Fruit fly (Drosophila melanogaster) whole organism, embryonic: Measurements from ENCODE around the gene aop.

Experiments
- Atf-2 ChIP-seq: fragments of 200-800 bp; sonication (Bioruptor generic); optimal IDR thresholded peaks from 2 replicates; lab custom pipeline; 2016; ENCODE audit warnings: missing biosample characterization, missing genetic modification characterization
- Bdp1 ChIP-seq: fragments of 200-800 bp; sonication (Bioruptor generic); optimal IDR thresholded peaks from 3 replicates; lab custom pipeline; 2016; ENCODE audit warnings: missing biosample characterization, missing genetic modification characterization
- CG10267 ChIP-seq: fragments of 200-800 bp; sonication (Bioruptor generic); optimal IDR thresholded peaks from 2 replicates; lab custom pipeline; 2018; ENCODE audit warnings: missing biosample characterization, mild to moderate bottlenecking, missing genetic modification characterization, moderate library complexity
- CG12942 ChIP-seq: fragments of 200-800 bp; sonication (Bioruptor generic); optimal IDR thresholded peaks from 3 replicates; lab custom pipeline; 2016; ENCODE audit warnings: missing biosample characterization, missing genetic modification characterization
- CG13296 ChIP-seq: fragments of 200-800 bp; sonication (Bioruptor generic); optimal IDR thresholded peaks from 3 replicates; lab custom pipeline; 2018; ENCODE audit warnings: missing biosample characterization, mild to moderate bottlenecking, missing genetic modification characterization
- CG15601 ChIP-seq: fragments of 200-800 bp; sonication (Bioruptor generic); optimal IDR thresholded peaks from 3 replicates; lab custom pipeline; 2019; ENCODE audit warnings: missing biosample characterization, mild to moderate bottlenecking, missing genetic modification characterization, moderate library complexity
- CG17568 ChIP-seq: fragments of 200-800 bp; sonication (Bioruptor generic); optimal IDR thresholded peaks from 2 replicates; lab custom pipeline; 2018; ENCODE audit warnings: missing biosample characterization, mild to moderate bottlenecking, missing genetic modification characterization, moderate library complexity
- CG17912 ChIP-seq: fragments of 200-800 bp; sonication (Bioruptor generic); optimal IDR thresholded peaks from 2 replicates; lab custom pipeline; 2018; ENCODE audit warnings: missing biosample characterization, mild to moderate bottlenecking, missing genetic modification characterization
- CG2129 ChIP-seq: fragments of 200-800 bp; sonication (Bioruptor generic); IDR thresholded peaks from 2 replicates; pipeline ENCODE4 v1.3.6; 2022; ENCODE audit warnings: missing biosample characterization, missing genetic modification characterization; ENCODE audit not compliant: partially characterized antibody
- CG3726 ChIP-seq: fragments of 200-800 bp; sonication (Bioruptor generic); IDR thresholded peaks from 3 replicates; pipeline ENCODE4, ENCODE4 v1.3.6; 2022; ENCODE audit warnings: missing biosample characterization, missing genetic modification characterization
- CG3847 ChIP-seq: fragments of 200-800 bp; sonication (Bioruptor generic); IDR thresholded peaks from 2 replicates; pipeline ENCODE4 v1.3.6; 2022; ENCODE audit warnings: missing biosample characterization, missing genetic modification characterization
- CG4360 ChIP-seq: fragments of 200-800 bp; sonication (Bioruptor generic); IDR thresholded peaks from 2 replicates; pipeline ENCODE4 v1.3.6; 2022; ENCODE audit warnings: missing biosample characterization, missing genetic modification characterization
- CG5953 ChIP-seq: fragments of 200-800 bp; sonication (Bioruptor generic); IDR thresholded peaks from 2 replicates; pipeline ENCODE4 v1.3.6; 2022; ENCODE audit warnings: missing biosample characterization, missing genetic modification characterization
- CG7271 ChIP-seq: fragments of 200-800 bp; sonication (Bioruptor generic); optimal IDR thresholded peaks from 2 replicates; lab custom pipeline; 2018; ENCODE audit warnings: missing biosample characterization, mild to moderate bottlenecking, missing genetic modification characterization, moderate library complexity
- CG7745 ChIP-seq: fragments of 200-800 bp; sonication (Bioruptor generic); optimal IDR thresholded peaks from 2 replicates; lab custom pipeline; 2018; ENCODE audit warnings: missing biosample characterization, mild to moderate bottlenecking, missing genetic modification characterization, moderate library complexity
- CG7839 ChIP-seq: fragments of 200-800 bp; sonication (Bioruptor generic); optimal IDR thresholded peaks from 3 replicates; lab custom pipeline; 2018; ENCODE audit warnings: missing biosample characterization, mild to moderate bottlenecking, missing genetic modification characterization, moderate library complexity
- CG8478 ChIP-seq: fragments of >200 bp; optimal IDR thresholded peaks from 2 replicates; lab custom pipeline; 2018
- CG9932 ChIP-seq: fragments of 200-800 bp; sonication (Bioruptor generic); IDR thresholded peaks from 2 replicates; pipeline ENCODE4 v1.3.6; 2022; ENCODE audit warnings: missing biosample characterization, missing genetic modification characterization
- CkIIα-i1 ChIP-seq: fragments of 200-800 bp; sonication (Bioruptor generic); IDR thresholded peaks from 2 replicates; pipeline ENCODE4 v1.3.6; 2022; ENCODE audit warnings: missing biosample characterization, missing genetic modification characterization
- CoRest ChIP-seq: fragments of 200-800 bp; sonication (Bioruptor generic); optimal IDR thresholded peaks from 3 replicates; lab custom pipeline; 2018; ENCODE audit warnings: missing biosample characterization, mild to moderate bottlenecking, missing genetic modification characterization, moderate library complexity
- D19B ChIP-seq: fragments of 200-800 bp; sonication (Bioruptor generic); optimal IDR thresholded peaks from 2 replicates; lab custom pipeline; 2017; ENCODE audit warnings: missing biosample characterization, mild to moderate bottlenecking, missing genetic modification characterization
- Fer1 ChIP-seq: fragments of 200-800 bp; sonication (Bioruptor generic); optimal IDR thresholded peaks from 2 replicates; lab custom pipeline; 2017; ENCODE audit warnings: missing biosample characterization, mild to moderate bottlenecking, missing genetic modification characterization
- HLH3B ChIP-seq: fragments of 200-800 bp; sonication (Bioruptor generic); IDR thresholded peaks from 2 replicates; pipeline ENCODE4 v1.3.6; 2022; ENCODE audit warnings: missing biosample characterization, missing genetic modification characterization
- Hsf ChIP-seq: fragments of 200-800 bp; sonication (Bioruptor generic); optimal IDR thresholded peaks from 3 replicates; lab custom pipeline; 2016; ENCODE audit warnings: missing biosample characterization, missing genetic modification characterization
- Sox102F ChIP-seq: fragments of 200-800 bp; sonication (Bioruptor generic); optimal IDR thresholded peaks from 2 replicates; lab custom pipeline; 2018; ENCODE audit warnings: missing biosample characterization, mild to moderate bottlenecking, missing genetic modification characterization, moderate library complexity
- Stat92E ChIP-seq, 3 experiments: fragments of >200 bp in 2 of 3; fragments of 200-800 bp in 1 of 3; sonication (Bioruptor generic) in 1 of 3; optimal IDR thresholded peaks; 2 replicates each; lab custom pipeline; 2017 to 2019; ENCODE audit warnings: missing biosample characterization in 3 of 3, missing genetic modification characterization in 3 of 3, mild to moderate bottlenecking in 1 of 3, moderate library complexity in 1 of 3
- Xbp1 ChIP-seq: fragments of 200-800 bp; sonication (Bioruptor generic); optimal IDR thresholded peaks from 3 replicates; lab custom pipeline; 2016; ENCODE audit warnings: missing biosample characterization, mild to moderate bottlenecking, missing genetic modification characterization
- Xrp1 ChIP-seq: fragments of 200-800 bp; sonication (Bioruptor generic); IDR thresholded peaks from 2 replicates; pipeline ENCODE4 v1.3.6; 2022; ENCODE audit warnings: missing biosample characterization, missing genetic modification characterization
- amos ChIP-seq: fragments of 200-800 bp; sonication (Bioruptor generic); IDR thresholded peaks from 2 replicates; pipeline ENCODE4 v1.3.6; 2022; ENCODE audit warnings: missing biosample characterization, missing genetic modification characterization; ENCODE audit not compliant: partially characterized antibody
- az2 ChIP-seq: fragments of 200-800 bp; sonication (Bioruptor generic); optimal IDR thresholded peaks from 3 replicates; lab custom pipeline; 2016; ENCODE audit warnings: missing biosample characterization, missing genetic modification characterization
- cad ChIP-seq: fragments of >200 bp; optimal IDR thresholded peaks from 2 replicates; lab custom pipeline; 2017; ENCODE audit warnings: missing biosample characterization, missing genetic modification characterization
- en ChIP-seq: fragments of 200-800 bp; sonication (Bioruptor generic); optimal IDR thresholded peaks from 2 replicates; lab custom pipeline; 2016; ENCODE audit warnings: missing biosample characterization, missing genetic modification characterization
- fd3F ChIP-seq: fragments of 200-800 bp; sonication (Bioruptor generic); optimal IDR thresholded peaks from 2 replicates; lab custom pipeline; 2018; ENCODE audit warnings: missing biosample characterization, mild to moderate bottlenecking, missing genetic modification characterization, moderate library complexity
- lilli ChIP-seq: fragments of 200-800 bp; sonication (Bioruptor generic); optimal IDR thresholded peaks from 3 replicates; lab custom pipeline; 2016; ENCODE audit warnings: missing biosample characterization, missing genetic modification characterization
- otp ChIP-seq: fragments of 200-800 bp; sonication (Bioruptor generic); IDR thresholded peaks from 3 replicates; pipeline ENCODE4, ENCODE4 v1.3.6; 2022; ENCODE audit warnings: missing biosample characterization, missing genetic modification characterization
- toy ChIP-seq: fragments of 200-800 bp; sonication (Bioruptor generic); IDR thresholded peaks from 2 replicates; pipeline ENCODE4 v1.3.6; 2022; ENCODE audit warnings: missing biosample characterization, missing genetic modification characterization
- twi ChIP-seq: fragments of 200-800 bp; optimal IDR thresholded peaks from 2 replicates; lab custom pipeline; 2019; ENCODE audit warnings: missing biosample characterization, mild to moderate bottlenecking, missing genetic modification characterization, moderate library complexity
- tx ChIP-seq: fragments of 200-800 bp; sonication (Bioruptor generic); optimal IDR thresholded peaks from 2 replicates; lab custom pipeline; 2016; ENCODE audit warnings: missing biosample characterization, missing genetic modification characterization
- unc-4 ChIP-seq: fragments of 200-800 bp; sonication (Bioruptor generic); IDR thresholded peaks from 2 replicates; pipeline ENCODE4 v1.3.6; 2022; ENCODE audit warnings: missing biosample characterization, missing genetic modification characterization; ENCODE audit not compliant: partially characterized antibody
- wdn ChIP-seq: fragments of 200-800 bp; sonication (Bioruptor generic); IDR thresholded peaks from 2 replicates; pipeline ENCODE4 v1.3.6; 2022; ENCODE audit warnings: missing biosample characterization, missing genetic modification characterization

The aop gene

DNA sequence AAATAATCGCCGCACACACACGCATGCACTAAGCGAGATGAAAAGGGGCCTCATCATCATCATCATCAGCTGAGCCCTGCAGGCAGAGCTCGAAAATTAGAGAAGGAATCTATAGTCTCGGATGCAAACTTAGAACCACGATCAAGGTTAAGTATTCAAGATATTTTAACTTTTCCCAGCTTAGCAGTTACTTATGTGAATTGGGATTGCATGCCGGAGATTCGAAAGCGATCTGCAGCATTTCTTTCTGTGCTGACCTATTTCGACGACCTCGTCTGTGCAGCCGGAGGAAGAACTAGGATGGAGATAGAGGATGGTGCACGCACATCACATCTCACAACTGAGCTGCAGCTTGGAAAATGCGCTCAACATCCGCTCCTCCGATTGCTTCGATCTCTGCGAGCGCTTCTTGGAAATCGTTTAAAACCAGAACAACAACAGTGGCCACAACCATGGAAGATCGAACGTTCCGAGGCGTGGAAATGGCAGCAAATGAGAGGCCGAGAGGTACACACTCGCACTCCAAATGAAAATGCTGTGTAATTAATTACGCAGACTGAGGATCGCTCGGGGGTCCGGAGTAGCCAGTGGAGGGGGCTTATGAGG is 4.3 kb upstream of the aop start (continued):
- no peak for TF ChIP-seq CG13296 (GFP tag; lab: Kevin White, UChicago)
- no peak for TF ChIP-seq CG2129
- TF ChIP-seq CG9932 (GFP tag; lab: Robert Waterston, UW): no peak
- peak; percentile 86 for TF ChIP-seq otp (GFP tag; lab: Robert Waterston, UW)
- no peak for TF ChIP-seq twi (tag; lab: Kevin White, UChicago)
- TF ChIP-seq CG5953 (GFP tag; lab: Robert Waterston, UW): no peak
- TF ChIP-seq CG15601 (tag; lab: Kevin White, UChicago): peak; percentile 56
- no peak for TF ChIP-seq unc-4 (GFP tag; lab: Robert Waterston, UW)
- TF ChIP-seq Atf-2 (GFP tag; lab: Kevin White, UChicago): peak; percentile 56
- no peak for TF ChIP-seq CG12942
- TF ChIP-seq CG8478 (lab: Kevin White, UChicago): no peak
- peak; percentile 67 for TF ChIP-seq CG7839 (tag; lab: Kevin White, UChicago)
- peak; percentile 37 for TF ChIP-seq tx (GFP tag; lab: Kevin White, UChicago)
- peak; percentile 40 for TF ChIP-seq Bdp1 (GFP tag; lab: Kevin White, UChicago)
- no peak for TF ChIP-seq D19B (GFP tag; lab: Kevin White, UChicago)
- no peak for TF ChIP-seq CkIIα-i1 (GFP tag; lab: Robert Waterston, UW)
- TF ChIP-seq wdn (GFP tag; lab: Robert Waterston, UW): no peak
- TF ChIP-seq amos (GFP tag; lab: Robert Waterston, UW): no peak
- peak; percentile 83 for TF ChIP-seq CG10267
- TF ChIP-seq CG3726 (GFP tag; lab: Robert Waterston, UW): peak; percentile 56; the same call in 2 of the 3 replicates
- peak; percentile 64 for TF ChIP-seq Hsf (GFP tag; lab: Kevin White, UChicago)
- TF ChIP-seq CG17912 (GFP tag; lab: Kevin White, UChicago): no peak
- no peak for TF ChIP-seq fd3F (GFP tag; lab: Kevin White, UChicago)
- peak; percentile 93 for TF ChIP-seq Xrp1
- peak; percentile 40 for TF ChIP-seq CG17568 (GFP tag; lab: Kevin White, UChicago)
- TF ChIP-seq CoRest (tag; lab: Kevin White, UChicago): peak; percentile 33
- TF ChIP-seq HLH3B (GFP tag; lab: Robert Waterston, UW): no peak; the same call in 1 of the 2 replicates
- TF ChIP-seq Xbp1: peak; percentile 53
- TF ChIP-seq en (GFP tag; lab: Kevin White, UChicago): peak; percentile 9
- no peak for TF ChIP-seq Fer1
- peak; percentile 51 for TF ChIP-seq az2 (GFP tag; lab: Kevin White, UChicago)
- TF ChIP-seq CG7271: no peak
- TF ChIP-seq CG4360: peak; percentile 49
- peak; percentile 59 for TF ChIP-seq CG7745 (tag; lab: Kevin White, UChicago)
- TF ChIP-seq lilli (GFP tag; lab: Kevin White, UChicago): peak; percentile 47
- no peak for TF ChIP-seq cad (GFP tag; lab: Kevin White, UChicago)
- TF ChIP-seq Sox102F: no peak
- no peak for TF ChIP-seq toy (GFP tag; lab: Robert Waterston, UW)
- peak in 1 of 3 experiments; percentile 94 for TF ChIP-seq Stat92E (GFP tag; optimal IDR thresholded peaks at IDR 0.05; lab: Kevin White, UChicago)
- 0 out of 2 replicates have a peak, but pooled peaks have one; percentile 12 for TF ChIP-seq CG3847
